Fruit fly (Drosophila melanogaster) ovary, adult (tissue): ENCODE data around the gene CG33098.
A peak's percentile ranks its signal among the peaks of the same experiment; 100 is the strongest.

ENCODE experiments used
- CG17801 ChIP-seq: fragments of 200-800 bp; optimal IDR thresholded peaks from 2 replicates; lab custom pipeline; 2019; ENCODE audit warnings: missing biosample characterization, mild to moderate bottlenecking, missing genetic modification characterization, moderate library complexity; ENCODE audit not compliant: partially characterized antibody

The CG33098 gene

dm6 chr3R:12385949-12386348 is 1.0 kb upstream of the CG33098 start, which contains the start of gene Sol1:
Gene Sol1 (plus strand): TSS chr3R:12386249.
- no peak for TF ChIP-seq CG17801 (GFP tag; lab: Kevin White, UChicago)

DNA sequence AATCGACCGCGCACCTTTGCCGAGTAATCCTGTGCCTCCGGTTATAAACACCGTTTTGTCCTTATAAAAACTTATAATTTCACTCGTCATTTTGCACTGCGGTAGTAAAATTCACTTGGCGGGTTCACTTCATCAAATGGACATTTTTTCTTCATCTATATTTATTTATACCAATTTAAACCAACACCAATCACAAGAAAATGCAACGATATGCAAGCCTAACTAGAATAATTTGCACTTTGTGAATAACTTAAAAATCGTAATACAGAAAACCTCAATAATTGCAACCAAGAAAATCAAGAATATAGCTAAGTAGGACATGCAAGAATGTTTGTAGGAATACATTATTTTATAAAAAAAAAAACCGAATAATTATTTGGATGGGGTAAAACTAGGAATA is 8.9 kb downstream of the CG33098 start, which contains the start of the genes CG10096 and CG10097:
Gene CG10096 (minus strand): TSS at position 101 of the 400 bp plus-strand sequence.
Gene CG10097 (minus strand): TSS at position 101 of the 400 bp plus-strand sequence.
- no peak for TF ChIP-seq CG17801 (GFP tag; lab: Kevin White, UChicago)

DNA sequence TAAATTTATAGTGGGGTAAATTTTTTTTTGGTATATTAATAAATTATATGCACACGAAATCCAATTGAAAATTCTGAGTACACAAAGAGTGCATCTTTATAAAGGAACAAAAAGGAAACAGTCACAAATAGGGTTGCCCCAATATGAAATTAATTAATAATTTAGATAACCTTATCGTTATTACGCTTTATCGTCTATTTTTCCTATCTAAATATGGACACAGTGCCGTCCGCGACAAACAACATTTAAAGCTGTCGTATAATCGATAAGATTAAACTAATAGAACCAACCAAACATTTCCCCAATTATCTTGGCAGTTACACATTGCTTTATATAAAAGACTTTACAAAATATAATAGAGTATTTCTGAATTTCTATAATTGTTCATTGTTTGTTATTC is 11.1 kb downstream of the CG33098 start:
- peak; percentile 19 for TF ChIP-seq CG17801 (GFP tag; lab: Kevin White, UChicago)

- no peak for TF ChIP-seq CG17801 (GFP tag; lab: Kevin White, UChicago)
Measured at dm6 chr3R:12398620-12399247, 11.7 kb downstream of the CG33098 start, which contains the start of gene Cyp9f3. Gene Cyp9f3 (minus strand): TSS chr3R:12398929.

- peak; percentile 67 for TF ChIP-seq CG17801 (GFP tag; lab: Kevin White, UChicago)
Measured at dm6 chr3R:12401672-12402296, 14.8 kb downstream of the CG33098 start, which contains the start of gene DNAlig3. Gene DNAlig3 (minus strand): TSS chr3R:12401839.

DNA sequence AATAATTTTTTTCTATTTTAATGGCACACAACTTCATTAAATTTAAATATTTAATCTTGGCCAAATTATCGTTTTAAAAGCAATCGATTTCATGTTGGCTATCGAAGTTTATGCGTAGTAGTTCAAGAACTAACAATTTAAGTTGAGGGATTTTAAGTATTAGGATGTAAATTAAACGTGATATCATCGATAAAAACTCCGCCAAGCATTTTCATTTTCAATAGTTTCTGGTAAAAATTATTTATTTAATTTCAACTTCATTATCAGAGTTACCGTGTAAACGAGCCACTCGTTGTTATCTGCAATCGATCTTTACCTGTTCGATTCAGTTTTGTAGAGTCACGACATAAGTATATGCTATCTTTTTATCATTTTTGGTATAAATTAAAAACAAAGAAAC is 15.9 kb downstream of the CG33098 start:
- peak; percentile 100 for TF ChIP-seq CG17801 (GFP tag; lab: Kevin White, UChicago)

DNA sequence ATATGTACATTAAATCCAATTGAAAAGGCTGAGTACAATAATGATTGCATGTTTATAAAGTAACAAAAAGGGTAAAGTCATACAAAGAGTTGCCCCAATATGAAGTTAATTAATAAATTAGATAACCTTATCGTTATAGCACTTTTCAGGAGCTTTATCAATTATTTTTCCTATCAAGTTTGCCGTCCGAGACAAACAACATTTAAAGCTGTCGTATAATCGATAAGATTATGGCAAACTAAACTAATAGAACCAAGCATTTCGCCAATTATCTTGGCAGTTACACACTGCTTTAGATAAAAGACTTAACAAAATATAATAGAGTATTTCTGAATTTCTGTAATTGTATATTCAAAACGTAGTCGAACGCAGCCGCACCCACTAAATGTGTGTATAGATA is 18.1 kb downstream of the CG33098 start:
- no peak for TF ChIP-seq CG17801 (GFP tag; lab: Kevin White, UChicago)

dm6 chr3R:12405928-12406234 is 18.9 kb downstream of the CG33098 start, which contains the start of gene Cyp9f2:
Gene Cyp9f2 (minus strand): TSS chr3R:12406028.
- no peak for TF ChIP-seq CG17801 (GFP tag; lab: Kevin White, UChicago)

- TF ChIP-seq CG17801 (GFP tag; lab: Kevin White, UChicago): peak; percentile 75
Measured at dm6 chr3R:12406235-12407196, 19.5 kb downstream of the CG33098 start, which contains the start of gene CG5167. Gene CG5167 (plus strand): TSS chr3R:12406532.

DNA sequence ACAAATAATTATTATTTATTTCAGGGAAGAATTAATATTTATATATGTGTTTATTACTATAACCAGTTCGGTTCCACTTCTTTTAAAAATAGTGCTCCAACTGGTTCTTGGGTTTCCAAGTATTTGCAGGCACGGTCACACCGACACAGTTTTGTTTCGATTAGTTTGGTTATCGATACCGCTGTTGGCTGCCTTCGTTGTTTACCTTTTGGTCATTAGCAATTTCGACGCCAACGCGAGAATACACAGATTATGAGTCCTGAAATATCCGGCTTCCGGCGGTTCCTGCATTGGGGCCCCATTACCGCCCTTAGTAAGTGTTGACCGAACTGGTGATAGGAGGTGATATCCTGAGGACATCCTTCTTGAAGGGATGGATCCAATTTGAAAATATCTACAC is 21.2 kb downstream of the CG33098 start, which contains the start of gene CG5196:
Gene CG5196 (plus strand): TSS at position 157 of the 400 bp plus-strand sequence.
- TF ChIP-seq CG17801 (GFP tag; lab: Kevin White, UChicago): peak; percentile 25

DNA sequence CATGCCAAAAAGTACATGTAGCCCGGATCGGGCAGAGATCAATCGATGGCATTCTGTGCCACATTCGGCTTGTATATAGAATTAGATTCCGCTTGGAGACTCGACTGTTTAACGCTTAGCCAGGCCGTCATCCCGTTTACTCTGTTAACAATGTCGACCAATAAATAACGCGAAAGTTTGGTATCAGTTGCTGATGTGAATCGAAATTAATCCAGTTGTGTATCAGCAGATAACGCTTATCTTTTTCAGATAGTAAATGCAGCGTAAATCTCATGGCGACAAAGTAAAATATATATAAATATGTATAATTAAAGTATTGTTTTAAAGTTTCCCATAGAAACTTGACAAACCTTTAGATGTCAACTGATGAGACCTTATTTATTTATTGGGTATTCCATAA is 24.5 kb downstream of the CG33098 start:
- TF ChIP-seq CG17801 (GFP tag; lab: Kevin White, UChicago): no peak

DNA sequence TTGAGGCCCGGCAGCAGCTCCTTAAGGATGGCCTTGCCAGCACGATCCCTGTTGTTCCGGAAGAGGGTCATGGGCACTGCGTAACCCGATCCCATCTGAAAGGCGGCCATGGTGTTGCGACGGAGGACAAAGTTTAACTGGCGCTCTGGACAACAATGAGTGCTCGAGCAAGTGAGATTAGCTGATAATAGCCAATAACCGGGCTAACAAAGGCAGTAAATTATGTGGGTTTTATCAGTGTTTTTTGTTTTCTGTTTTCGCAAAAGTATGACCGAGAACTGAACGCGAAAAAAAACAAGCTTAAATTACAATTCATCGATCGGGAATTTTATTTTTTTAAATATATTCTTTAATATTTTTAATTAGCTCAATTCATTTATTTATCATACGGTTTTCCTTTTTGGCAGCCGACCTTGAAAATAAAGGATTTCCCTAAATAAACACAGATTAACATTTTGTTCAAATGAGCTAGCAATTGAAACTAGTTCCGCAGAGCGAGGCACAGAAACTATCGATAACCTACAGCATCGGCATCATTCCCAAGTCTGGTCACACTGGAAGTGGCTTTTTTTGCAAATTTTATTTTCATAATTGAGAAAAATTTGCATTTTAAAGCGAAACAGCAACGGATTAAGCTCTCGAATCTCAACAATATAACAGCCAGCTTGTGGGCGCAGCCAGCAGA is 26.4 kb downstream of the CG33098 start, which contains the start of the genes Dip-C and pps:
Gene Dip-C (minus strand): TSS at position 486 of the 685 bp plus-strand sequence.
Gene pps (plus strand): TSS at position 555 of the 685 bp plus-strand sequence.
- peak; percentile 41 for TF ChIP-seq CG17801 (GFP tag; lab: Kevin White, UChicago)

DNA sequence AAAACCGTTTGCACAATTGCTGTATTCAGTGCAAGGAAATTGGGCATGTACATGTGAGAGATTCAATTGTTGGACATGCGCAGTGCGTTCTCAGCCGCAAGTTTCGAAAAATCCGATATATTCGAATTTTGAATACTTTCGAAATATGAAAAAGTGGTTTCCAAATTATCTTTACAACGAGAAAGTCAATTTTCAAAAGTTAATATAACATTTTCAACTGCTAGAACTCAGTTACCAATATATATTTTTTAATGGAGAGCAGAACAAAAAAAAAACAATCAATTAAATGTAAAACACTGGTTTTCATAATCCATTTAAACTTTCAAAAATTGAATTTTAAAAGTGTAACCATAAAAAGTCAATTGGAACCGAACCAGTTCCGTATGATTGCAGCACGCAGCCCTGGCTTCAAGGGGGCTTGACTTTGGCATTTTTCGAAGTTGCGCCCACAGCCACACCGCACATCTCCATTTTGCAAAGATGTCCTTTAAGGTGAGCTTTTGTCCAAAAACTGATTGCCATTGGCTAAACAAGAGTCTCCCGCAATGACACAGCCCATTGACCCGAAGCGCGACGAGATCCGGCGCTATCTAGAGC is 35.5 kb downstream of the CG33098 start, which contains the start of the genes Scgbeta and CG17202:
Gene Scgbeta (minus strand): TSS at position 51 of the 597 bp plus-strand sequence.
Gene CG17202 (plus strand): TSS at position 390 of the 597 bp plus-strand sequence.
- no peak for TF ChIP-seq CG17801 (GFP tag; lab: Kevin White, UChicago)
